Fruit fly (Drosophila melanogaster): ENCODE results near the gene Dis3.

- TF ChIP-seq dac (GFP tag; optimal IDR thresholded peaks at IDR 0.05): no peak
- TF ChIP-seq CG16779 (tag; optimal IDR thresholded peaks at IDR 0.05): no peak
- no peak for TF ChIP-seq lz (GFP tag; optimal IDR thresholded peaks at IDR 0.05)
- no peak for TF ChIP-seq CG32006 (GFP tag; optimal IDR thresholded peaks at IDR 0.05)
Observed at dm6 chr3R:24386434-24386833, 53.2 kb downstream of the Dis3 start.
